Fruit fly (Drosophila melanogaster) whole organism, prepupa: Measurements from ENCODE around the gene CG13972.

Source experiments
- CG31627 ChIP-seq: fragments of 200-800 bp; sonication (Bioruptor generic); optimal IDR thresholded peaks from 3 replicates; lab custom pipeline; 2016; ENCODE audit warnings: missing biosample characterization, missing genetic modification characterization
- CG34406 ChIP-seq: fragments of 200-800 bp; sonication (Bioruptor generic); optimal IDR thresholded peaks from 3 replicates; lab custom pipeline; 2016; ENCODE audit warnings: missing biosample characterization, missing genetic modification characterization
- CG7368 ChIP-seq: fragments of 200-800 bp; sonication (Bioruptor generic); optimal IDR thresholded peaks from 3 replicates; lab custom pipeline; 2016; ENCODE audit warnings: missing biosample characterization, missing genetic modification characterization
- Eip93F ChIP-seq: fragments of 200-800 bp; sonication (Bioruptor generic); optimal IDR thresholded peaks from 2 replicates; lab custom pipeline; 2016; ENCODE audit warnings: missing biosample characterization, mild to moderate bottlenecking, missing genetic modification characterization
- Hr4 ChIP-seq: fragments of 200-800 bp; sonication (Bioruptor generic); optimal IDR thresholded peaks from 3 replicates; lab custom pipeline; 2016; ENCODE audit warnings: missing biosample characterization, missing genetic modification characterization
- Sox102F ChIP-seq: fragments of 200-800 bp; sonication (Bioruptor generic); optimal IDR thresholded peaks from 2 replicates; lab custom pipeline; 2016; ENCODE audit warnings: missing biosample characterization, mild to moderate bottlenecking, missing genetic modification characterization
- net ChIP-seq: fragments of 200-800 bp; sonication (Bioruptor generic); optimal IDR thresholded peaks from 3 replicates; lab custom pipeline; 2016; ENCODE audit warnings: missing biosample characterization, missing genetic modification characterization
- salr ChIP-seq, 2 experiments: fragments of 200-800 bp; sonication (Bioruptor generic); optimal IDR thresholded peaks; 3 replicates each; lab custom pipeline; 2016 to 2018; ENCODE audit warnings: missing biosample characterization in 2 of 2, missing genetic modification characterization in 2 of 2, mild to moderate bottlenecking in 1 of 2
- svp ChIP-seq: fragments of 200-800 bp; sonication (Bioruptor generic); peaks from one replicate; lab custom pipeline; 2016; ENCODE audit warnings: missing biosample characterization, missing genetic modification characterization

- TF ChIP-seq CG7368 (GFP tag; lab: Kevin White, UChicago) = no peak
- no peak for TF ChIP-seq svp
- no peak for TF ChIP-seq net (GFP tag; lab: Kevin White, UChicago)
- TF ChIP-seq Hr4 (GFP tag; lab: Kevin White, UChicago) = no peak
- no peak for TF ChIP-seq Sox102F (GFP tag; lab: Kevin White, UChicago)
- TF ChIP-seq salr (GFP tag; optimal IDR thresholded peaks at IDR 0.05; lab: Kevin White, UChicago) = no peak
- no peak for TF ChIP-seq Eip93F (GFP tag; lab: Kevin White, UChicago)
- no peak for TF ChIP-seq CG34406
- no peak for TF ChIP-seq CG31627
These were observed 36.3 kb upstream of the CG13972 start for dm6 chr3R:27553379-27553778.
